Fruit fly (Drosophila melanogaster) whole organism, pupa: ENCODE results near the gene CG8135.
A peak's percentile ranks its signal among the peaks of the same experiment; 100 is the strongest.

ENCODE experiments used
- CG10348 ChIP-seq: fragments of 200-800 bp; sonication (Bioruptor generic); IDR thresholded peaks from 2 replicates; pipeline ENCODE4 v1.3.6; 2022; ENCODE audit warnings: missing biosample characterization, missing genetic modification characterization
- CG12605 ChIP-seq: fragments of 200-800 bp; sonication (Bioruptor generic); IDR thresholded peaks from 2 replicates; pipeline ENCODE4 v1.3.6; 2022; ENCODE audit warnings: missing biosample characterization, missing genetic modification characterization
- CG13204 ChIP-seq: fragments of 200-800 bp; sonication (Bioruptor generic); optimal IDR thresholded peaks from 2 replicates; lab custom pipeline; 2018; ENCODE audit warnings: missing biosample characterization, mild to moderate bottlenecking, missing genetic modification characterization, moderate library complexity
- CG14655 ChIP-seq: fragments of 200-800 bp; sonication (Bioruptor generic); optimal IDR thresholded peaks from 3 replicates; lab custom pipeline; 2017; ENCODE audit warnings: mild to moderate bottlenecking, missing biosample characterization, missing genetic modification reagents, missing genetic modification characterization
- CG15710 ChIP-seq: fragments of 200-800 bp; sonication (Bioruptor generic); optimal IDR thresholded peaks from 2 replicates; lab custom pipeline; 2018; ENCODE audit warnings: missing biosample characterization, mild to moderate bottlenecking, missing genetic modification characterization, moderate library complexity
- CG17806 ChIP-seq: fragments of 200-800 bp; sonication (Bioruptor generic); optimal IDR thresholded peaks from 2 replicates; lab custom pipeline; 2018; ENCODE audit warnings: missing biosample characterization, mild to moderate bottlenecking, missing genetic modification characterization, moderate library complexity
- CG32121 ChIP-seq: fragments of 200-800 bp; sonication (Bioruptor generic); IDR thresholded peaks from 2 replicates; pipeline ENCODE4 v1.3.6; 2022; ENCODE audit warnings: missing biosample characterization, missing genetic modification characterization
- CG34367 ChIP-seq: fragments of 200-800 bp; sonication (Bioruptor generic); optimal IDR thresholded peaks from 2 replicates; lab custom pipeline; 2018; ENCODE audit warnings: missing biosample characterization, mild to moderate bottlenecking, missing genetic modification characterization
- CG4496 ChIP-seq: fragments of 200-800 bp; sonication (Bioruptor generic); IDR thresholded peaks from 3 replicates; pipeline ENCODE4 v1.3.6; 2022; ENCODE audit warnings: missing biosample characterization, missing genetic modification characterization
- CG8159 ChIP-seq: fragments of 200-800 bp; sonication (Bioruptor generic); optimal IDR thresholded peaks from 3 replicates; lab custom pipeline; 2018; ENCODE audit warnings: missing biosample characterization, mild to moderate bottlenecking, missing genetic modification characterization, moderate library complexity
- CG8301 ChIP-seq: fragments of 200-800 bp; sonication (Bioruptor generic); optimal IDR thresholded peaks from 2 replicates; lab custom pipeline; 2018; ENCODE audit warnings: missing biosample characterization, mild to moderate bottlenecking, missing genetic modification characterization
- CG9948 ChIP-seq: fragments of 200-800 bp; sonication (Bioruptor generic); optimal IDR thresholded peaks from 2 replicates; lab custom pipeline; 2018; ENCODE audit warnings: missing biosample characterization, mild to moderate bottlenecking, missing genetic modification characterization, moderate library complexity
- D1 ChIP-seq: fragments of 200-800 bp; sonication (Bioruptor generic); optimal IDR thresholded peaks from 2 replicates; lab custom pipeline; 2018; ENCODE audit warnings: missing biosample characterization, mild to moderate bottlenecking, missing genetic modification characterization, moderate library complexity
- EcR ChIP-seq: fragments of 200-800 bp; sonication (Bioruptor generic); optimal IDR thresholded peaks from 3 replicates; lab custom pipeline; 2019; ENCODE audit warnings: missing biosample characterization, missing genetic modification characterization, mild to moderate bottlenecking, moderate library complexity, missing genetic modification reagents
- Ets98B ChIP-seq: fragments of 200-800 bp; sonication (Bioruptor generic); IDR thresholded peaks from 2 replicates; pipeline ENCODE4 v1.3.6; 2022; ENCODE audit warnings: missing biosample characterization, missing genetic modification characterization
- Pif1A ChIP-seq: fragments of 200-800 bp; sonication (Bioruptor generic); optimal IDR thresholded peaks from 3 replicates; lab custom pipeline; 2016; ENCODE audit warnings: missing biosample characterization, missing genetic modification characterization
- Pif1B ChIP-seq: fragments of 200-800 bp; sonication (Bioruptor generic); optimal IDR thresholded peaks from 3 replicates; lab custom pipeline; 2016; ENCODE audit warnings: missing biosample characterization, missing genetic modification characterization
- Snoo ChIP-seq: fragments of 200-800 bp; sonication (Bioruptor generic); optimal IDR thresholded peaks from 3 replicates; lab custom pipeline; 2017; ENCODE audit warnings: missing biosample characterization, mild to moderate bottlenecking, missing genetic modification characterization, inconsistent platforms
- fd96Ca ChIP-seq: fragments of 200-800 bp; sonication (Bioruptor generic); IDR thresholded peaks from 3 replicates; pipeline ENCODE4 v1.3.6; 2022; ENCODE audit warnings: missing biosample characterization, missing genetic modification characterization
- gl ChIP-seq: fragments of 200-800 bp; sonication (Bioruptor generic); optimal IDR thresholded peaks from 2 replicates; lab custom pipeline; 2018; ENCODE audit warnings: missing biosample characterization, mild to moderate bottlenecking, missing genetic modification characterization
- rn ChIP-seq: fragments of 200-800 bp; sonication (Bioruptor generic); IDR thresholded peaks from 2 replicates; pipeline ENCODE4 v1.3.6; 2022; ENCODE audit warnings: missing biosample characterization, missing genetic modification characterization

The CG8135 gene

dm6 chr3R:9401127-9401603 lies 3.0 kb upstream of the CG8135 start, which contains the start of the genes RpL34b and CG8132:
Gene RpL34b (minus strand): TSS chr3R:9401226.
Gene CG8132 (plus strand): TSS chr3R:9401495.
- TF ChIP-seq Pif1A (GFP tag; lab: Kevin White, UChicago): no peak
- peak; percentile 95 for TF ChIP-seq CG4496
- peak; percentile 75 for TF ChIP-seq gl (tag; lab: Kevin White, UChicago)
- peak; percentile 93 for TF ChIP-seq Ets98B (GFP tag; lab: Robert Waterston, UW)
- peak; percentile 41; the same call in 1 of the 2 replicates for TF ChIP-seq CG10348
- TF ChIP-seq CG13204 (GFP tag; lab: Kevin White, UChicago): no peak
- peak; percentile 77; the same call in 2 of the 3 replicates for TF ChIP-seq fd96Ca
- TF ChIP-seq CG32121 (GFP tag; lab: Robert Waterston, UW): peak; percentile 95
- no peak for TF ChIP-seq D1 (tag; lab: Kevin White, UChicago)
- TF ChIP-seq CG12605 (GFP tag; lab: Robert Waterston, UW): peak; percentile 89
- TF ChIP-seq CG8159: peak; percentile 90
- TF ChIP-seq EcR (GFP tag; lab: Kevin White, UChicago): peak; percentile 32
- peak; percentile 86 for TF ChIP-seq rn (GFP tag; lab: Robert Waterston, UW)
- TF ChIP-seq Snoo: peak; percentile 91
- peak; percentile 81 for TF ChIP-seq CG9948 (tag; lab: Kevin White, UChicago)
- TF ChIP-seq CG15710 (tag; lab: Kevin White, UChicago): peak; percentile 90
- TF ChIP-seq CG8301 (tag; lab: Kevin White, UChicago): no peak
- no peak for TF ChIP-seq Pif1B
- peak; percentile 84 for TF ChIP-seq CG17806
- no peak for TF ChIP-seq CG14655 (GFP tag; lab: Kevin White, UChicago)
- peak; percentile 81 for TF ChIP-seq CG34367 (tag; lab: Kevin White, UChicago)

DNA sequence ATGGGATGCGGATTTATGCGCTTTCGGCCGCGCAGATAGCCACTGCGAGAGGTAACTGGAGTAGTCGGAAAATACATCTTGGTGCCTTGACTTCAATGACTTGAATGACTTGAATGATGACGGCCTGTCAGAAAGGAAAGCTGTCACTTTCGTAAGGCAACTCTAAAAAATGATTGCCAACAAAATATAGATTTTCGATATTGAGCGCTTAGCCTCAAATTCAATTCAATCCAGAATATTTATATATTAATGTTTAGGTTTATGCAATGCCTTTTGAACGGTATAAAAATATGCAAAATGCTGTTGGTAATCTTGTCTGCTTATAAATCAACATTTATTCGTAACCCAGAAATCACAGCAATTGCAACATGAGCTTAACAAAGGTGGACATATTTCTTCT lies 3.9 kb downstream of the CG8135 start, which contains the start of gene CG44261:
Gene CG44261, minus strand, starts transcription at position 101 of the 400 bp plus-strand sequence.
- TF ChIP-seq gl (tag; lab: Kevin White, UChicago) (no peak), CG34367 (tag; lab: Kevin White, UChicago) (no peak), CG15710 (tag; lab: Kevin White, UChicago) (no peak), CG10348 (no peak), EcR (GFP tag; lab: Kevin White, UChicago) (no peak), Snoo (no peak), CG14655 (GFP tag; lab: Kevin White, UChicago) (no peak), CG13204 (GFP tag; lab: Kevin White, UChicago) (no peak), CG8159 (no peak), CG32121 (GFP tag; lab: Robert Waterston, UW) (no peak), fd96Ca (no peak), D1 (tag; lab: Kevin White, UChicago) (no peak), CG8301 (tag; lab: Kevin White, UChicago) (no peak), CG12605 (GFP tag; lab: Robert Waterston, UW) (no peak), CG17806 (no peak), CG9948 (tag; lab: Kevin White, UChicago) (no peak), Ets98B (GFP tag; lab: Robert Waterston, UW) (no peak), Pif1A (GFP tag; lab: Kevin White, UChicago) (no peak), Pif1B (no peak), CG4496 (no peak)

- TF ChIP-seq fd96Ca (no peak), CG32121 (GFP tag; lab: Robert Waterston, UW) (no peak), Pif1B (no peak), Pif1A (GFP tag; lab: Kevin White, UChicago) (no peak), CG12605 (GFP tag; lab: Robert Waterston, UW) (no peak)
Measured at dm6 chr3R:9410182-9410581, 6.0 kb downstream of the CG8135 start, which contains the start of gene betaTub85D. Gene betaTub85D (minus strand): TSS chr3R:9410282.

- TF ChIP-seq D1 (tag; lab: Kevin White, UChicago): no peak
- TF ChIP-seq CG10348: no peak
- TF ChIP-seq Snoo: no peak
- no peak for TF ChIP-seq gl (tag; lab: Kevin White, UChicago)
- no peak for TF ChIP-seq CG8301 (tag; lab: Kevin White, UChicago)
- no peak for TF ChIP-seq CG4496
- TF ChIP-seq CG15710 (tag; lab: Kevin White, UChicago): no peak
- TF ChIP-seq Pif1A (GFP tag; lab: Kevin White, UChicago): no peak
- no peak for TF ChIP-seq CG32121 (GFP tag; lab: Robert Waterston, UW)
- no peak for TF ChIP-seq CG13204 (GFP tag; lab: Kevin White, UChicago)
- TF ChIP-seq CG9948 (tag; lab: Kevin White, UChicago): no peak
- TF ChIP-seq CG17806: no peak
- TF ChIP-seq CG14655 (GFP tag; lab: Kevin White, UChicago): no peak
- no peak for TF ChIP-seq EcR (GFP tag; lab: Kevin White, UChicago)
- no peak for TF ChIP-seq fd96Ca
- TF ChIP-seq Pif1B: no peak
Measured at dm6 chr3R:9411928-9412640, 7.9 kb downstream of the CG8135 start, which contains the start of the genes Task7 and alpha-Man-IIa. Gene Task7 (minus strand): TSS chr3R:9412293. Gene alpha-Man-IIa (plus strand): TSS chr3R:9412548.

- TF ChIP-seq CG12605 (GFP tag; lab: Robert Waterston, UW) (no peak), Ets98B (GFP tag; lab: Robert Waterston, UW) (no peak), CG10348 (no peak), Snoo (no peak), Pif1A (GFP tag; lab: Kevin White, UChicago) (no peak), fd96Ca (no peak), CG13204 (GFP tag; lab: Kevin White, UChicago) (no peak), rn (GFP tag; lab: Robert Waterston, UW) (no peak), D1 (tag; lab: Kevin White, UChicago) (no peak), Pif1B (no peak), EcR (GFP tag; lab: Kevin White, UChicago) (no peak), CG8159 (no peak)
Measured at dm6 chr3R:9416951-9417350, 12.8 kb downstream of the CG8135 start.
